Worm (Caenorhabditis elegans): ENCODE measurements around the gene ril-1.

DNA sequence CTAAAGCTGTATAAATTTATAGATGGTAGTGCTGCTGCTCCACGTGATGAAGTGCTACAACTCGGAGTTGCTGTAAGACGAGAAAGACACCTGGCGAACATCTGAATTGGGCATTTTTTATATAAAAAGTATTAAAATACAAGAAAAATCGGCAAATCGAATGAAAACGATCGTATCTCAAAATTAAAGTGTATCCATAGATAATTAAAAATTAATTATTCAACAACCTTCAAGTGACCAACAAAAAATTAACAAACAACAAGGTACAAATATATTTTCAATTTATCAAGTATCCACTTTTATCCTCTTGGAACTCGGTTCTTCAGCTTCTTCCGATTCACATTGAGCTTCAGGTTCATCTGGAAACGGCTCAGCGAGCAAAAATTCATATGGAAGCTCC is 4.7 kb downstream of the ril-1 start, which contains the start of gene R02D5.8:
- TF ChIP-seq snpc-4 (tag; optimal IDR thresholded peaks at IDR 0.05) (no peak), ces-1 (GFP tag; optimal IDR thresholded peaks at IDR 0.05) (no peak), nhr-12 (tag; optimal IDR thresholded peaks at IDR 0.05) (no peak), blmp-1 (tag; optimal IDR thresholded peaks at IDR 0.05) (no peak), lsy-2 (tag; optimal IDR thresholded peaks at IDR 0.05) (no peak), nhr-28 (tag; optimal IDR thresholded peaks at IDR 0.05) (no peak), lin-13 (tag; optimal IDR thresholded peaks at IDR 0.05) (no peak), unc-62 (GFP tag; optimal IDR thresholded peaks at IDR 0.05) (no peak), pha-4 (tag; optimal IDR thresholded peaks at IDR 0.05) (no peak), nhr-237 (tag; optimal IDR thresholded peaks at IDR 0.05) (no peak), ztf-11 (tag; optimal IDR thresholded peaks at IDR 0.05) (no peak), nhr-76 (tag; optimal IDR thresholded peaks at IDR 0.05) (no peak), mab-5 (tag; optimal IDR thresholded peaks at IDR 0.05) (no peak)
